Worm (Caenorhabditis elegans): ENCODE data around the gene K09F6.15.

The K09F6.15 gene

DNA sequence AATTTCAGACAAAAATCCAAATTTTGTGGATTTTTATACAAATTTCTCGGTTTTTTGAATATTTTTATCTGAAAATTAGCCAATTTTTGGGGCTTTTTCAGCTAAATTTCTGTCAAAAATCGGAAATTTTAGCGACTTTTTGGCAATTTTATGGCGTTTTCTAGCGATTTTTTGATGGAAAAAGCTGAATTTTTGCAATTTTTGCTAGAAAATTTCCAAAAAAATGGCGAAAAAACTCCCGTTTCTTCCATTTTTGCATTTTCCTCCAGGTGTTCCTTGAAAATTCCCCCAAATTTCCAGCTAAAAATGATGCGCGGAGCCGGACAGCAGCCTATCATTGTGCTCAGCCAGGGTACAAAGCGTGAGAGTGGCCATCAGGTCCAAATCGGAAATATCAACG lies 44.1 kb downstream of the K09F6.15 start, which contains the start of gene cct-3:
cct-3 (plus strand) TSS at position 301 of the 400 bp plus-strand sequence.
- TF ChIP-seq sma-9 (GFP tag; optimal IDR thresholded peaks at IDR 0.05) (no peak), sma-9 (tag; optimal IDR thresholded peaks at IDR 0.05) (no peak), ztf-1 (GFP tag; conservative IDR thresholded peaks at IDR 0.05) (no peak), aly-2 (tag; optimal IDR thresholded peaks at IDR 0.05) (no peak), lsy-2 (tag; optimal IDR thresholded peaks at IDR 0.05) (no peak)

DNA sequence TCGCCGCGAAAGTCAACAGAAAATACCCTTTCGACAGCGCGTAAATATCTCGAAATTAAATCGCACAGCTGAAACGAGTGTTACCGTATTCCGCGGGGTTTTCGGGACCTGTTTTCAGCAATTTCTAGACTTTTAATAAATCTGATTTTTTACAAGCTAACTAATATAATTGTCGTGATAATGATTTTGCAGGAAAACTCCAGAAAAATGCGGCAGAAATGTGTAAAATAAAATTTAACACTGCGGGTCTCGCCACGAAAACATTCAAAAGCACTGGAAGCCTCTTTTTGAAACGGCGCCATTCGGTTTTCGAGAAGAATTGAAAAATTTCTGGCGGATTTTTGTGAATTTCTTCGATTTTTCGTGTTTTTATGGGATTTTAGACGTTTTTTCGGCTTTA lies 44.9 kb downstream of the K09F6.15 start, which contains the start of gene F54A3.6:
F54A3.6 (minus strand) TSS at position 42 of the 400 bp plus-strand sequence.
- TF ChIP-seq lsy-2 (tag; optimal IDR thresholded peaks at IDR 0.05): peak; percentile 67 to 89

DNA sequence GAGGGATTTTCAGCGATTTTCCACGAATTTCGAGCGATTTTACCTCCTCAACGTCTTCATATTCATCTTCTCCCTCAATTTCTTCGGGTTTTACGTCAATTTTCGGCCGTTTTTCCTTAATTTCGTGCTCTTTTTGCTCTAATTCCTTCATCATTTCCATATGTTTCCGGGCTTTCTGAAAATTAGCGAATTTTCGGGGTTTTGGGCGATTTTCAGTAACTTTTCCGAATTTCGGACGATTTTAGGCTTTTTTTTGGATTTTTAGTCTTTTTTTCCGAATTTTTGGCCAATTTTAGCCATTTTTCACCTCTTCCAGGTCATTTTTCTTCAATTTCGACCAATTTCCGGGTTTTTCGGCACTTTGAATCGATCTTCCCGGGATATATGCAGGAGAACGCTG lies 47.0 kb downstream of the K09F6.15 start:
- TF ChIP-seq R02D3.7 (tag; optimal IDR thresholded peaks at IDR 0.05) (no peak), unc-55 (GFP tag; optimal IDR thresholded peaks at IDR 0.05) (no peak), sem-4 (tag; optimal IDR thresholded peaks at IDR 0.05) (no peak), elt-1 (tag; optimal IDR thresholded peaks at IDR 0.05) (no peak), lin-13 (GFP tag; optimal IDR thresholded peaks at IDR 0.05) (no peak), dmd-4 (tag; optimal IDR thresholded peaks at IDR 0.05) (no peak), ztf-11 (tag; optimal IDR thresholded peaks at IDR 0.05) (no peak), nhr-23 (tag; optimal IDR thresholded peaks at IDR 0.05) (no peak), C34F6.9 (tag; optimal IDR thresholded peaks at IDR 0.05) (no peak), ZK546.5 (tag; optimal IDR thresholded peaks at IDR 0.05) (no peak), nhr-11 (tag; optimal IDR thresholded peaks at IDR 0.05) (no peak), peb-1 (tag; optimal IDR thresholded peaks at IDR 0.05) (no peak), mab-5 (tag; optimal IDR thresholded peaks at IDR 0.05) (no peak), lin-39 (tag; optimal IDR thresholded peaks at IDR 0.05) (no peak), nhr-6 (tag; optimal IDR thresholded peaks at IDR 0.05) (no peak), nhr-129 (tag; optimal IDR thresholded peaks at IDR 0.05) (no peak)

DNA sequence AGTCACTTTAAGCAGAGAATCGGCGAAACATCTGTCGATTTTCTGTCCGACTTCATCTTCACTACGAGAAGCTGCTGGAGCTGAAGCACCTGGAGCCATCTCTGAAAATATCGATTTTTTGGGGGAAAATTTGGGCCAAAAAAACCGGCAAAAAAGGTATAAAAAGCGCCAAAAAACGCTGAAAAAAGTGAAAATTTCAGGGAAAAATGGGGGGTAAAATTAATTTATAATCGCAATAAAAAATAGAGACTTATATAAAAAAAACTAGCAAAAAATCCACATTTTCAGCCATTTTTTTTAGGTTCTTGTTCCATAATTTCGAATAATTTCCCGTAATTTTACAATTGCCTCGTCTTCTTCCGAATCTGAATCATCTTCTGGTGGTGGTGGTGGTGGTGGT lies 51.7 kb downstream of the K09F6.15 start, which contains the start of gene F54A3.5:
F54A3.5 (minus strand) TSS at position 101 of the 400 bp plus-strand sequence.
- TF ChIP-seq nhr-77 (tag; optimal IDR thresholded peaks at IDR 0.05) (no peak), sem-4 (tag; optimal IDR thresholded peaks at IDR 0.05) (no peak), unc-55 (GFP tag; optimal IDR thresholded peaks at IDR 0.05) (no peak), mbf-1 (tag; optimal IDR thresholded peaks at IDR 0.05) (no peak), Y55F3AM.14 (GFP tag; optimal IDR thresholded peaks at IDR 0.05) (no peak), ZK546.5 (tag; optimal IDR thresholded peaks at IDR 0.05) (no peak), nhr-12 (tag; optimal IDR thresholded peaks at IDR 0.05) (no peak), nhr-21 (tag; optimal IDR thresholded peaks at IDR 0.05) (no peak), crh-2 (tag; optimal IDR thresholded peaks at IDR 0.05) (no peak), nhr-10 (tag; optimal IDR thresholded peaks at IDR 0.05) (no peak)

Measured in whole organism, L2 larva.